Worm (Caenorhabditis elegans): Measurements from ENCODE around the gene srd-10.
"Not testable (repeated sequence)": the region's sequence is repeated elsewhere in the genome, so short reads cannot be mapped to it uniquely, and the experiment has no call there.

DNA sequence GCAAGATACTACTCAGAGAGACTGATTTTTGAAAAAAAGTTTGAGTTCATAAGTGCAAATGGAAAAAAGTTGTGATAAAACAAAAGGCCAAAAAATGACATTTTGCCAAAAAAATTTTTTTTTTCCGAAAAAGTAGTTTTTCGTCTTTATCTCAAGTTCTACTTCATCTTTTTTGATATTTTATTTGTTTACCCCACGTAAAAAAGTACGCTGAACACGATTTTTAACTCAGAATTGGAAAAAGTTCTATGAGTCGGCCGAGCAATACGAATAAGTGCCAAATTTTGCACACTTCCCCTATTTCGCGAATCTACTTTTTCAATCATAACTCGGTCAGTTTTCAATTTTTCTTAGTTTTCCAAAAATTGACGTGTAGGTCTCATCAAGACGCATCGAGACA lies 4.1 kb downstream of the srd-10 start, which contains the start of gene sru-16:
- TF ChIP-seq pes-1 (GFP tag; IDR thresholded peaks at IDR 0.05); hnd-1 (tag; optimal IDR thresholded peaks at IDR 0.05); hmg-4 (GFP tag; optimal IDR thresholded peaks at IDR 0.05); hmbx-1 (tag; optimal IDR thresholded peaks at IDR 0.05): not testable (repeated sequence)

Data from whole organism, early embryonic.